Worm (Caenorhabditis elegans) whole organism, L3 larva: ENCODE results near the gene cyp-34A10.

ENCODE experiments used
- ZK546.5 ChIP-seq: sonication (generic microtip); optimal IDR thresholded peaks from 2 replicates; lab custom pipeline; 2017; ENCODE audit warnings: missing biosample characterization, missing genetic modification characterization
- lin-39 ChIP-seq: fragments of 150-350 bp; optimal IDR thresholded peaks from 2 replicates; lab custom pipeline; 2018; ENCODE audit warnings: missing biosample characterization, missing genetic modification reagents, missing genetic modification characterization

DNA sequence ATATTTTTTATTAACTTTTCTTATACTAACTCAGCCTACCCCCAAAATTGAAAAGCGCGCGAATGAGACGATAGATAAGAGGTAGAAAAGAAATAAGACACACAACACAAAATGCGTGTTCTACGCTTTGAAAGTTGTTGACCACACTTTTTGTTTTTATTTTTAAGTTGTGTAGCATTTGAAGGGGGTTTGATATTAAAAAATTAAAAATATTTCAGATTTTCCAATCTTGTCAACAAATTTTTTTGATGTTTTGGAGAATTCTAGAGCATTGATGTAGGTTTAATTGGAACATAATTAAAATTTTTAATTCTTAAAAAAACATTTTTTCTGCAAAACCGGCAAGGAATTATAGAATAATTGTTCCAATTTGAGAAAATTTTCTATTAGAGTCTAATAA, 11.6 kb downstream of the cyp-34A10 start, which contains the start of gene cyp-34A6:
- TF ChIP-seq lin-39 (tag; lab: Kevin White, UChicago) = no peak
- TF ChIP-seq ZK546.5 (tag; lab: Kevin White, UChicago) = no peak
